Worm (Caenorhabditis elegans) whole organism, mixed stage, embryonic: ENCODE data around the gene C35B1.8.

Experiments
- M03D4.4 ChIP-seq: sonication (generic microtip); optimal IDR thresholded peaks from 2 replicates; lab custom pipeline; 2017; ENCODE audit warnings: mild to moderate bottlenecking, missing genetic modification characterization, missing compliant biosample characterization
- bed-3 ChIP-seq: fragments of 200-800 bp; sonication (Bioruptor generic); optimal IDR thresholded peaks from 3 replicates; lab custom pipeline; 2018; ENCODE audit warnings: mild to moderate bottlenecking, missing genetic modification characterization, moderate library complexity, missing compliant biosample characterization
- blmp-1 ChIP-seq: fragments of 150-350 bp; optimal IDR thresholded peaks from 2 replicates; lab custom pipeline; 2014; ENCODE audit warnings: missing biosample characterization, missing genetic modification characterization
- ceh-39 ChIP-seq: fragments of 150-350 bp; optimal IDR thresholded peaks from 2 replicates; lab custom pipeline; 2014; ENCODE audit warnings: missing biosample characterization, missing genetic modification characterization
- ceh-43 ChIP-seq: fragments of 200-800 bp; sonication (Bioruptor generic); optimal IDR thresholded peaks from 2 replicates; lab custom pipeline; 2018; ENCODE audit warnings: mild to moderate bottlenecking, missing genetic modification characterization, moderate library complexity, missing compliant biosample characterization
- ceh-83 ChIP-seq: fragments of 200-800 bp; sonication (Bioruptor generic); optimal IDR thresholded peaks from 2 replicates; lab custom pipeline; 2018; ENCODE audit warnings: mild to moderate bottlenecking, missing genetic modification characterization, missing compliant biosample characterization
- ces-1 ChIP-seq: fragments of 150-350 bp; optimal IDR thresholded peaks from 2 replicates; lab custom pipeline; 2014; ENCODE audit warnings: missing biosample characterization, missing genetic modification reagents, missing genetic modification characterization
- cnd-1 ChIP-seq: fragments of 200-800 bp; sonication (Bioruptor generic); optimal IDR thresholded peaks from 2 replicates; lab custom pipeline; 2018; ENCODE audit warnings: mild to moderate bottlenecking, missing genetic modification characterization, missing compliant biosample characterization
- drap-1 ChIP-seq: fragments of 200-800 bp; sonication (Bioruptor generic); optimal IDR thresholded peaks from 3 replicates; lab custom pipeline; 2018; ENCODE audit warnings: mild to moderate bottlenecking, missing genetic modification characterization, missing compliant biosample characterization
- elt-1 ChIP-seq: sonication (generic microtip); optimal IDR thresholded peaks from 2 replicates; lab custom pipeline; 2017; ENCODE audit warnings: missing genetic modification characterization, mild to moderate bottlenecking, missing compliant biosample characterization, antibody characterized with exemption, moderate library complexity, borderline replicate concordance; ENCODE audit not compliant: insufficient read depth
- elt-3 ChIP-seq: fragments of 150-350 bp; optimal IDR thresholded peaks from 2 replicates; lab custom pipeline; 2014; ENCODE audit warnings: missing biosample characterization, missing genetic modification characterization
- flh-1 ChIP-seq: fragments of 200-800 bp; sonication (Bioruptor generic); optimal IDR thresholded peaks from 2 replicates; lab custom pipeline; 2018; ENCODE audit warnings: mild to moderate bottlenecking, missing genetic modification characterization, moderate library complexity, missing compliant biosample characterization
- ham-2 ChIP-seq: fragments of 200-800 bp; sonication (Bioruptor generic); optimal IDR thresholded peaks from 2 replicates; lab custom pipeline; 2018; ENCODE audit warnings: mild to moderate bottlenecking, missing genetic modification characterization, missing compliant biosample characterization
- hlh-1 ChIP-seq: fragments of 150-350 bp; optimal IDR thresholded peaks from 2 replicates; lab custom pipeline; 2014; ENCODE audit warnings: missing biosample characterization, missing genetic modification reagents, missing genetic modification characterization
- lin-13 ChIP-seq: fragments of 150-350 bp; optimal IDR thresholded peaks from 2 replicates; lab custom pipeline; 2014; ENCODE audit warnings: missing biosample characterization, missing genetic modification characterization
- lin-32 ChIP-seq: fragments of 200-800 bp; sonication (Bioruptor generic); optimal IDR thresholded peaks from 2 replicates; lab custom pipeline; 2018; ENCODE audit warnings: mild to moderate bottlenecking, missing genetic modification characterization, missing compliant biosample characterization
- lsy-2 ChIP-seq: fragments of 150-350 bp; optimal IDR thresholded peaks from 2 replicates; lab custom pipeline; 2014; ENCODE audit warnings: missing biosample characterization, missing genetic modification characterization
- mab-5 ChIP-seq: fragments of 150-350 bp; optimal IDR thresholded peaks from 2 replicates; lab custom pipeline; 2014; ENCODE audit warnings: missing biosample characterization, missing genetic modification characterization
- mep-1 ChIP-seq: fragments of 150-350 bp; optimal IDR thresholded peaks from 2 replicates; lab custom pipeline; 2017; ENCODE audit warnings: missing biosample characterization, missing genetic modification reagents, missing genetic modification characterization, inconsistent platforms
- mls-2 ChIP-seq: sonication (generic microtip); optimal IDR thresholded peaks from 2 replicates; lab custom pipeline; 2016; ENCODE audit warnings: mild to moderate bottlenecking, missing genetic modification characterization, moderate library complexity, missing compliant biosample characterization
- nhr-12 ChIP-seq: fragments of 150-350 bp; optimal IDR thresholded peaks from 2 replicates; lab custom pipeline; 2014; ENCODE audit warnings: missing biosample characterization, missing genetic modification characterization
- nhr-2 ChIP-seq: fragments of 150-350 bp; optimal IDR thresholded peaks from 2 replicates; lab custom pipeline; 2014; ENCODE audit warnings: missing biosample characterization, missing genetic modification characterization
- nhr-237 ChIP-seq: fragments of 150-350 bp; optimal IDR thresholded peaks from 2 replicates; lab custom pipeline; 2014; ENCODE audit warnings: missing biosample characterization, missing genetic modification characterization
- nhr-28 ChIP-seq: fragments of 150-350 bp; optimal IDR thresholded peaks from 2 replicates; lab custom pipeline; 2014; ENCODE audit warnings: missing biosample characterization, missing genetic modification characterization
- nhr-76 ChIP-seq: sonication (generic microtip); optimal IDR thresholded peaks from 2 replicates; lab custom pipeline; 2017; ENCODE audit warnings: missing biosample characterization, missing genetic modification characterization
- pha-4 ChIP-seq: fragments of 150-350 bp; optimal IDR thresholded peaks from 2 replicates; lab custom pipeline; 2018; ENCODE audit warnings: missing biosample characterization, missing genetic modification reagents, missing genetic modification characterization
- sem-2 ChIP-seq: fragments of 200-800 bp; sonication (Bioruptor generic); optimal IDR thresholded peaks from 2 replicates; lab custom pipeline; 2018; ENCODE audit warnings: mild to moderate bottlenecking, missing genetic modification characterization, missing compliant biosample characterization
- snpc-4 ChIP-seq: fragments of 150-350 bp; optimal IDR thresholded peaks from 2 replicates; lab custom pipeline; 2014; ENCODE audit warnings: missing biosample characterization, missing genetic modification characterization
- sptf-1 ChIP-seq: sonication (generic microtip); optimal IDR thresholded peaks from 2 replicates; lab custom pipeline; 2017; ENCODE audit warnings: mild to moderate bottlenecking, missing genetic modification characterization, moderate library complexity, missing compliant biosample characterization
- tbx-8 ChIP-seq: fragments of 200-800 bp; sonication (Bioruptor generic); optimal IDR thresholded peaks from 2 replicates; lab custom pipeline; 2018; ENCODE audit warnings: mild to moderate bottlenecking, missing genetic modification characterization, moderate library complexity, missing compliant biosample characterization
- unc-120 ChIP-seq: sonication (generic microtip); optimal IDR thresholded peaks from 2 replicates; lab custom pipeline; 2017; ENCODE audit warnings: missing genetic modification characterization, missing compliant biosample characterization; ENCODE audit not compliant: poor library complexity, severe bottlenecking
- unc-39 ChIP-seq: fragments of 150-350 bp; optimal IDR thresholded peaks from 2 replicates; lab custom pipeline; 2014; ENCODE audit warnings: missing biosample characterization, missing genetic modification characterization
- unc-62 ChIP-seq: fragments of 150-350 bp; optimal IDR thresholded peaks from 2 replicates; lab custom pipeline; 2014; ENCODE audit warnings: missing biosample characterization, missing genetic modification reagents, missing genetic modification characterization
- zip-8 ChIP-seq: fragments of 150-350 bp; optimal IDR thresholded peaks from 2 replicates; lab custom pipeline; 2014; ENCODE audit warnings: missing biosample characterization, missing genetic modification characterization
- ztf-11 ChIP-seq: fragments of 150-350 bp; optimal IDR thresholded peaks from 2 replicates; lab custom pipeline; 2014; ENCODE audit warnings: missing biosample characterization, missing genetic modification characterization

The C35B1.8 gene

DNA sequence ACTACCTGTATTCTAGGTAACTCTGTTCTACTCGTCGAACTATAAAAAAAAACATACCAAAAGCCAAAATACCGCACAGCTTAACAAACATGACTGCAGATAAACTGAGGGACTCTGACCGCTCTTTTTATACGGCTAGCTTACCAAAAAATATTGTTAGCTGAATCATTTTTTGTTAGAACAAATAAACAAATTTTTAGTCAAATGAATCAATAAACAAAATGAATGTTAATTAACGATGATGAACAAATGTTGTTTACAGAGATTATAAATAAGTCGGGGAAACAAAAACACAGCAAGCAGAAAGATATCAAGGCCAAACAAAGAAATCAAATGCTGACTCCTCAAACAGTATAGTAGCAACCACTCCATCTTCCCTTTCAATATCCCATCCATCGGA is 15.2 kb downstream of the C35B1.8 start, which contains the start of gene ilys-6:
Gene ilys-6 (minus strand): TSS at position 101 of the 400 bp plus-strand sequence.
- TF ChIP-seq nhr-28 (tag; lab: Kevin White, UChicago) = no peak
- no peak for TF ChIP-seq ham-2 (GFP tag; lab: Kevin White, UChicago)
- no peak for TF ChIP-seq mab-5 (tag; lab: Kevin White, UChicago)
- TF ChIP-seq bed-3 = no peak
- TF ChIP-seq flh-1 = no peak
- TF ChIP-seq unc-62 = no peak
- TF ChIP-seq lin-32 (GFP tag; lab: Kevin White, UChicago) = no peak
- no peak for TF ChIP-seq mep-1 (tag; lab: Kevin White, UChicago)
- no peak for TF ChIP-seq unc-39 (tag; lab: Kevin White, UChicago)
- no peak for TF ChIP-seq lsy-2 (tag; lab: Kevin White, UChicago)
- TF ChIP-seq unc-120 (tag; lab: Kevin White, UChicago) = no peak
- no peak for TF ChIP-seq cnd-1 (tag; lab: Kevin White, UChicago)
- no peak for TF ChIP-seq nhr-76
- TF ChIP-seq nhr-2 (tag; lab: Kevin White, UChicago) = no peak
- TF ChIP-seq ztf-11 (tag; lab: Kevin White, UChicago) = no peak
- TF ChIP-seq mls-2 (tag; lab: Kevin White, UChicago) = no peak

DNA sequence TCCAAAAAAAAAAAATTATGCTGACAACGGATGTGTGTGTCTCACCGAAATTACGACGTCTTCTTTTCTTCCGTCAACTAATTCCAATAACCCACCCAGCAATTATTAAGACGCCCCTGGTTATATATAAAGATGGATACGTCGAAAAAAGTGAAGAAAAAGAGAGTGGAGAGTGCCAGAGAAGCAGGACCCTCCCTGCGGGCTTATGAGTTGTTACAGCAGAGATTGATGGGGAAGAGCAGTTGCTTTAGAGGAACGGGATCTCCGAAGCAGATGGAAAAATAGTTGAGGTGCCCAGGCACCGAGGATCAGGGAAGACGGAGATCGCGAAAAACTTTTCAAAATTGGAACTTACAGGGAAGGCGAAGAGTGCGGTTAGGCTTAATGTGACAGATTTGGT is 23.5 kb downstream of the C35B1.8 start:
- TF ChIP-seq hlh-1 (tag; lab: Kevin White, UChicago) (peak; percentile 84), elt-1 (tag; lab: Kevin White, UChicago) (no peak), mep-1 (tag; lab: Kevin White, UChicago) (no peak), unc-120 (tag; lab: Kevin White, UChicago) (peak; percentile 30), unc-62 (peak; percentile 30), mab-5 (tag; lab: Kevin White, UChicago) (no peak), lin-32 (GFP tag; lab: Kevin White, UChicago) (no peak), flh-1 (no peak)

DNA sequence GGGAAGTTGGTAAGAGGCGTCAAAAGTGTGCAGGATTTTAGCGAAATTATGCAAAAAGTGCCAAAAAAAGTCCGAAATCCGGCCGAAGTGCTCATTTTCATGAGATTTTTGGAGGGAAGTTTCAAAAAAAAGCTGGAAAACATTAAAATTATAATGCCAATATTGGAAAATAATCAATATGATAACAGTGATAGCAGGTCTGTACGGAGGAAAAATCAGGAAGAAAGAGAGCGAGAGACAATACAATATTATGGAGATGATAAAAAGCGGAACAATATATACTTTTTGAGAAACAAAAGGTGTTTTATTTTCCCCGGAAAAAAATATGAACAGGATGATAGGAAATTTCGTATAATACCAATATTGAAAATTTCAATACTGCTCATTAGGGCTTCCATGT is 25.4 kb downstream of the C35B1.8 start:
- TF ChIP-seq tbx-8 (GFP tag; lab: Kevin White, UChicago) (no peak), lin-13 (tag; lab: Kevin White, UChicago) (no peak), elt-3 (tag; lab: Kevin White, UChicago) (no peak), mls-2 (tag; lab: Kevin White, UChicago) (no peak), ztf-11 (tag; lab: Kevin White, UChicago) (no peak)

DNA sequence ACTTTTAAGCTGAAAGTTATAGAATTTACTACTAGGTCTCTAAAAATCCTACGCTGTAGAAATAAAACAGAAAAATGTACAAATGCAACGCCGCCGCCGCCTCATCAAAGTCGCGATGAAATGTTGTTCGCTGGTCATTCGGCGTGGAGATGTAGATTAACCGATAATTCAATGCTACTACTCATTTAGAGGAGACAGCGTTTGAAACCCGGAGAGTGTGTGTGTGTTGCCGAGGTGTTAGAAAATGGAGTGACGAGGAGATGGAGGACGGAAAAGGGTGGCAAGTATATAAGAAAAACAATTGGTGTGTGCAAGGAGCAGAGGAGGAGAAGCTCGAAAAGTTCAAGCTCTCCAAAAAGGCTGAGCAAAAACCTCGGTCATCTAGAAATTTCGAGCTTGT is 26.5 kb downstream of the C35B1.8 start:
- TF ChIP-seq ces-1 (GFP tag; lab: Kevin White, UChicago) (peak; percentile 82), lin-32 (GFP tag; lab: Kevin White, UChicago) (no peak)

ce11 chrIV:4051539-4051938 is 27.3 kb downstream of the C35B1.8 start, which contains the start of gene wrt-5:
Gene wrt-5 (minus strand): TSS chrIV:4051639.
- no peak for TF ChIP-seq ceh-39 (tag; lab: Kevin White, UChicago)

- TF ChIP-seq ham-2 (GFP tag; lab: Kevin White, UChicago) (no peak), cnd-1 (tag; lab: Kevin White, UChicago) (peak; percentile 33), zip-8 (tag; lab: Kevin White, UChicago) (no peak), M03D4.4 (tag; lab: Kevin White, UChicago) (peak; percentile 12), sem-2 (no peak), hlh-1 (tag; lab: Kevin White, UChicago) (peak; percentile 1), elt-1 (tag; lab: Kevin White, UChicago) (no peak), blmp-1 (tag; lab: Kevin White, UChicago) (peak; percentile 39), flh-1 (no peak), unc-62 (no peak), lin-32 (GFP tag; lab: Kevin White, UChicago) (no peak), bed-3 (no peak), mls-2 (tag; lab: Kevin White, UChicago) (peak; percentile 27), ceh-43 (GFP tag; lab: Kevin White, UChicago) (peak; percentile 45), nhr-76 (no peak), ceh-83 (GFP tag; lab: Kevin White, UChicago) (no peak), ztf-11 (tag; lab: Kevin White, UChicago) (no peak), nhr-237 (tag; lab: Kevin White, UChicago) (peak; percentile 57), unc-39 (tag; lab: Kevin White, UChicago) (no peak), unc-120 (tag; lab: Kevin White, UChicago) (peak; percentile 22), ceh-39 (tag; lab: Kevin White, UChicago) (peak; percentile 81), nhr-28 (tag; lab: Kevin White, UChicago) (no peak), sptf-1 (tag; lab: Kevin White, UChicago) (peak; percentile 74), ces-1 (GFP tag; lab: Kevin White, UChicago) (peak; percentile 86), nhr-12 (no peak), pha-4 (tag; lab: Kevin White, UChicago) (peak; percentile 79), mab-5 (tag; lab: Kevin White, UChicago) (peak; percentile 76), snpc-4 (tag; lab: Kevin White, UChicago) (no peak), drap-1 (GFP tag; lab: Kevin White, UChicago) (peak; percentile 38), lin-13 (tag; lab: Kevin White, UChicago) (peak; percentile 97), tbx-8 (GFP tag; lab: Kevin White, UChicago) (peak; percentile 32), mep-1 (tag; lab: Kevin White, UChicago) (peak; percentile 89), nhr-2 (tag; lab: Kevin White, UChicago) (peak; percentile 56)
These were observed 29.3 kb downstream of the C35B1.8 start, which contains the start of gene pcn-1 for ce11 chrIV:4049398-4049998. Gene pcn-1 (minus strand): TSS chrIV:4049448.
